Worm (Caenorhabditis elegans) whole organism, midembryonic: ENCODE results near the gene skr-15.

Experiments
- T22C8.4 ChIP-seq: fragments of 200-800 bp; sonication (Bioruptor generic); IDR thresholded peaks from 2 replicates; pipeline ENCODE4 v1.3.6; 2022; ENCODE audit warnings: missing genetic modification characterization, missing compliant biosample characterization
- cog-1 ChIP-seq: sonication (generic microtip); optimal IDR thresholded peaks from 2 replicates; lab custom pipeline; 2016; ENCODE audit warnings: missing genetic modification characterization, missing compliant biosample characterization
- flt-1 ChIP-seq: fragments of 200-800 bp; sonication (Bioruptor generic); IDR thresholded peaks from 2 replicates; pipeline ENCODE4 v1.3.6; 2022; ENCODE audit warnings: missing genetic modification characterization, missing compliant biosample characterization
- med-1 ChIP-seq: sonication (generic microtip); optimal IDR thresholded peaks from 2 replicates; lab custom pipeline; 2017; ENCODE audit warnings: missing genetic modification characterization, mild to moderate bottlenecking, missing compliant biosample characterization, antibody characterized with exemption, missing genetic modification reagents; ENCODE audit not compliant: insufficient read depth
- tab-1 ChIP-seq: fragments of 200-800 bp; sonication (Bioruptor generic); IDR thresholded peaks from 2 replicates; pipeline ENCODE4 v1.3.6; 2022; ENCODE audit warnings: missing genetic modification characterization, missing compliant biosample characterization
- ztf-23 ChIP-seq: fragments of 200-800 bp; sonication (Bioruptor generic); IDR thresholded peaks from 2 replicates; pipeline ENCODE4 v1.3.6; 2022; ENCODE audit warnings: missing genetic modification reagents, missing genetic modification characterization, missing compliant biosample characterization
- ztf-29 ChIP-seq: fragments of 200-800 bp; sonication (Bioruptor generic); IDR thresholded peaks from 2 replicates; pipeline ENCODE4 v1.3.6; 2022; ENCODE audit warnings: missing genetic modification reagents, missing genetic modification characterization, missing compliant biosample characterization

DNA sequence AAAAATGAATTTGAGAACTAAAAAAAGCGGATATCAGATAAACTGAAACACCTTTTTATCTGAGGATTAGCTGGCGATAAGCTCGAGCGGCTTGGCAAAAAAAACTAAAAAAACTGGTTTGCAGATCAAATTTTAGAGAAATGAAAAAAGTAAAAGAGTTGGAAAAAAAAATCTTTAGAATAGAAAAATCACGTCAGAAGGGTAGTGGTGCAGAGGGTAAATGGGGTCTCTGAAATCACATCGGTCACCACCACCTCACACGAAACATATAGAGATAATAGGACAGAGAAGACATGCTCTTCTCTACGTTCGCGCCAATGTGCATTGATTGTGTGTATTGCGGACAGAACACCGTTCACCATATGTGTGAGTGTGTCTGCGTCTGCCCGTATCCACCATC lies 42.7 kb upstream of the skr-15 start:
- TF ChIP-seq flt-1 (GFP tag; lab: Robert Waterston, UW) = no peak
- TF ChIP-seq cog-1 = no peak
- no peak for TF ChIP-seq tab-1 (GFP tag; lab: Robert Waterston, UW)
- TF ChIP-seq med-1 = no peak
- TF ChIP-seq T22C8.4 (GFP tag; lab: Robert Waterston, UW) = no peak
- TF ChIP-seq ztf-23 (GFP tag; lab: Robert Waterston, UW) = no peak
- TF ChIP-seq ztf-29 (GFP tag; lab: Robert Waterston, UW) = no peak
